Worm (Caenorhabditis elegans) whole organism, early embryonic: ENCODE results near the gene F11A5.5.

Source experiments
- F13C5.2 ChIP-seq: sonication (generic microtip); optimal IDR thresholded peaks from 2 replicates; lab custom pipeline; 2017; ENCODE audit warnings: mild to moderate bottlenecking, missing genetic modification characterization, inconsistent platforms, missing compliant biosample characterization
- ama-1 ChIP-seq: fragments of 150-350 bp; optimal IDR thresholded peaks from 2 replicates; lab custom pipeline; 2014
- ceh-13 ChIP-seq: fragments of 200-800 bp; sonication (Bioruptor generic); optimal IDR thresholded peaks from 2 replicates; lab custom pipeline; 2018; ENCODE audit warnings: mild to moderate bottlenecking, missing genetic modification characterization, missing compliant biosample characterization
- ceh-36 ChIP-seq: sonication (generic microtip); optimal IDR thresholded peaks from 2 replicates; lab custom pipeline; 2016; ENCODE audit warnings: missing genetic modification characterization, inconsistent platforms, missing compliant biosample characterization
- ets-7 ChIP-seq: sonication (generic microtip); optimal IDR thresholded peaks from 2 replicates; lab custom pipeline; 2016; ENCODE audit warnings: missing genotype, missing genetic modification characterization, missing compliant biosample characterization
- flt-1 ChIP-seq: fragments of 200-800 bp; sonication (Bioruptor generic); IDR thresholded peaks from 2 replicates; pipeline ENCODE4 v1.3.6; 2022; ENCODE audit warnings: missing genetic modification characterization, missing compliant biosample characterization
- hmbx-1 ChIP-seq: sonication (generic microtip); optimal IDR thresholded peaks from 2 replicates; lab custom pipeline; 2016; ENCODE audit warnings: mild to moderate bottlenecking, missing genetic modification characterization, missing compliant biosample characterization
- hmg-4 ChIP-seq: fragments of 200-800 bp; sonication (Bioruptor generic); optimal IDR thresholded peaks from 2 replicates; lab custom pipeline; 2018; ENCODE audit warnings: mild to moderate bottlenecking, missing genetic modification characterization, missing compliant biosample characterization
- hnd-1 ChIP-seq: sonication (generic microtip); optimal IDR thresholded peaks from 2 replicates; lab custom pipeline; 2016; ENCODE audit warnings: missing genetic modification characterization, missing compliant biosample characterization
- tbx-11 ChIP-seq: fragments of 200-800 bp; sonication (Bioruptor generic); IDR thresholded peaks from 2 replicates; pipeline ENCODE4 v1.3.6; 2022; ENCODE audit warnings: missing genetic modification characterization, missing compliant biosample characterization
- tbx-37 ChIP-seq: fragments of 200-800 bp; sonication (Bioruptor generic); conservative IDR thresholded peaks from 2 replicates; pipeline ENCODE4 v1.3.6; 2022; ENCODE audit warnings: missing genetic modification reagents, missing genetic modification characterization, missing compliant biosample characterization
- tra-4 ChIP-seq: sonication (generic microtip); optimal IDR thresholded peaks from 2 replicates; lab custom pipeline; 2017; ENCODE audit warnings: missing genetic modification characterization, missing compliant biosample characterization

- TF ChIP-seq ama-1 (lab: Kevin White, UChicago) (no peak), ets-7 (no peak), tbx-11 (GFP tag; lab: Robert Waterston, UW) (no peak), F13C5.2 (no peak), hmbx-1 (no peak), ceh-13 (GFP tag; lab: Kevin White, UChicago) (no peak), hnd-1 (tag; lab: Kevin White, UChicago) (no peak), tra-4 (tag; lab: Kevin White, UChicago) (no peak), hmg-4 (GFP tag; lab: Kevin White, UChicago) (no peak), tbx-37 (GFP tag; lab: Robert Waterston, UW) (no peak), ceh-36 (no peak), flt-1 (GFP tag; lab: Robert Waterston, UW) (no peak)
Observed at ce11 chrV:16210257-16211002, 12.3 kb downstream of the F11A5.5 start, which contains the start of gene F11A5.16.
